Fruit fly (Drosophila melanogaster) whole organism, adult: ENCODE measurements around the gene Taf8.

Experiments
- CG14711 ChIP-seq: fragments of 200-800 bp; sonication (Bioruptor generic); optimal IDR thresholded peaks from 2 replicates; lab custom pipeline; 2018; ENCODE audit warnings: missing biosample characterization, mild to moderate bottlenecking, missing genetic modification characterization, moderate library complexity
- CG1620 ChIP-seq: fragments of 200-800 bp; sonication (Bioruptor generic); optimal IDR thresholded peaks from 2 replicates; lab custom pipeline; 2016; ENCODE audit warnings: missing biosample characterization, missing genetic modification characterization
- CG33017 ChIP-seq: fragments of 200-800 bp; sonication (Bioruptor generic); optimal IDR thresholded peaks from 2 replicates; lab custom pipeline; 2018; ENCODE audit warnings: missing biosample characterization, mild to moderate bottlenecking, missing genetic modification characterization, moderate library complexity
- CG7045 ChIP-seq: fragments of 200-800 bp; sonication (Bioruptor generic); optimal IDR thresholded peaks from 2 replicates; lab custom pipeline; 2017; ENCODE audit warnings: missing biosample characterization, mild to moderate bottlenecking, missing genetic modification characterization
- CG7101 ChIP-seq: fragments of 200-800 bp; sonication (Bioruptor generic); optimal IDR thresholded peaks from 2 replicates; lab custom pipeline; 2018; ENCODE audit warnings: missing biosample characterization, mild to moderate bottlenecking, missing genetic modification characterization, moderate library complexity
- Clk ChIP-seq: fragments of 200-800 bp; sonication (Bioruptor generic); optimal IDR thresholded peaks from 2 replicates; lab custom pipeline; 2017; ENCODE audit warnings: missing biosample characterization, missing genetic modification characterization
- Crg-1 ChIP-seq: fragments of 200-800 bp; sonication (Bioruptor generic); optimal IDR thresholded peaks from 2 replicates; lab custom pipeline; 2016; ENCODE audit warnings: missing biosample characterization, missing genetic modification characterization
- Mnt ChIP-seq: fragments of 200-800 bp; sonication (Bioruptor generic); optimal IDR thresholded peaks from 2 replicates; lab custom pipeline; 2016; ENCODE audit warnings: missing biosample characterization, mild to moderate bottlenecking, missing genetic modification characterization
- bab1 ChIP-seq: fragments of 200-800 bp; sonication (Bioruptor generic); optimal IDR thresholded peaks from 3 replicates; lab custom pipeline; 2019; ENCODE audit warnings: missing biosample characterization, mild to moderate bottlenecking, missing genetic modification characterization, moderate library complexity
- cic ChIP-seq: fragments of 200-800 bp; sonication (Bioruptor generic); optimal IDR thresholded peaks from 2 replicates; lab custom pipeline; 2017; ENCODE audit warnings: missing biosample characterization, mild to moderate bottlenecking, missing genetic modification characterization, moderate library complexity
- kay ChIP-seq: fragments of 200-800 bp; sonication (Bioruptor generic); peaks from one replicate; lab custom pipeline; 2016; ENCODE audit warnings: missing biosample characterization, missing genetic modification characterization, borderline replicate concordance

DNA sequence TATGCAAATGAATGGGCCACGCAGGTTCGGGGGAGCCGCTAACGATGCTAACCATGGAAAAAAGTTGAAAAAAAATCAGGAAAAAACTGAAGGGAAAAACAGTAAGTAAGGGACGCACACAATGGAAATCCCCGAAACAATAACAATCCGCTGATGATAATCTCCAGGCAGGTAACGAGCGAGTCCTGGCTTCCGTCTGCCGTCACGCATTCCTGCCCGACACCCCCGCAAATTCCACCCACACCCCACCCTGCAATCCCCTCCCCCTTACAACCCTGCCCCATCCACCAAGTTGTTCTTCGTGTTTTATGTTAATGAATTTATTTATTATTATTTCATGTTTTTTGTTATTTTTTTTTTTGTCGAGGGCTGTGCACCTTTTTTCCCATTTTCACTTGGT, 49.6 kb downstream of the Taf8 start:
- no peak for TF ChIP-seq Clk
- TF ChIP-seq CG33017 (tag; lab: Kevin White, UChicago): no peak
- TF ChIP-seq CG7101 (tag; lab: Kevin White, UChicago): no peak
- no peak for TF ChIP-seq CG14711 (tag; lab: Kevin White, UChicago)
- TF ChIP-seq kay: no peak
- no peak for TF ChIP-seq bab1
- TF ChIP-seq CG7045: no peak
- TF ChIP-seq cic (GFP tag; lab: Kevin White, UChicago): no peak
- no peak for TF ChIP-seq CG1620
- no peak for TF ChIP-seq Mnt (GFP tag; lab: Kevin White, UChicago)
- TF ChIP-seq Crg-1 (GFP tag; lab: Kevin White, UChicago): no peak
